Fruit fly (Drosophila melanogaster) whole organism, prepupa: ENCODE results near the gene Dok.

Experiments
- Blimp-1 ChIP-seq: fragments of 200-800 bp; sonication (Bioruptor generic); optimal IDR thresholded peaks from 3 replicates; lab custom pipeline; 2017; ENCODE audit warnings: missing biosample characterization, missing genetic modification characterization, mild to moderate bottlenecking, moderate library complexity, missing genetic modification reagents
- CG10631 ChIP-seq: fragments of 200-800 bp; sonication (Bioruptor generic); optimal IDR thresholded peaks from 2 replicates; lab custom pipeline; 2016; ENCODE audit warnings: missing biosample characterization, missing genetic modification characterization
- CG10669 ChIP-seq: fragments of 200-800 bp; sonication (Bioruptor generic); optimal IDR thresholded peaks from 3 replicates; lab custom pipeline; 2018; ENCODE audit warnings: missing biosample characterization, mild to moderate bottlenecking, missing genetic modification characterization, moderate library complexity
- CG11294 ChIP-seq: fragments of 200-800 bp; sonication (Bioruptor generic); IDR thresholded peaks from 2 replicates; pipeline ENCODE4 v1.3.6; 2022; ENCODE audit warnings: missing biosample characterization, missing genetic modification characterization
- CG11902 ChIP-seq: fragments of 200-800 bp; sonication (Bioruptor generic); optimal IDR thresholded peaks from 3 replicates; lab custom pipeline; 2016; ENCODE audit warnings: missing biosample characterization, missing genetic modification characterization
- CG15336 ChIP-seq: fragments of 200-800 bp; sonication (Bioruptor generic); IDR thresholded peaks from 2 replicates; pipeline ENCODE4 v1.3.6; 2022; ENCODE audit warnings: missing biosample characterization, missing genetic modification characterization
- CG1621 ChIP-seq: fragments of 200-800 bp; sonication (Bioruptor generic); optimal IDR thresholded peaks from 3 replicates; lab custom pipeline; 2018; ENCODE audit warnings: missing biosample characterization, mild to moderate bottlenecking, missing genetic modification characterization
- CG16779 ChIP-seq: fragments of 200-800 bp; sonication (Bioruptor generic); optimal IDR thresholded peaks from 3 replicates; lab custom pipeline; 2017; ENCODE audit warnings: missing biosample characterization, mild to moderate bottlenecking, missing genetic modification characterization
- CG3032 ChIP-seq: fragments of 200-800 bp; optimal IDR thresholded peaks from 2 replicates; lab custom pipeline; 2019; ENCODE audit warnings: missing biosample characterization, mild to moderate bottlenecking, missing genetic modification characterization, moderate library complexity
- CG32006 ChIP-seq: fragments of 200-800 bp; sonication (Bioruptor generic); optimal IDR thresholded peaks from 3 replicates; lab custom pipeline; 2017; ENCODE audit warnings: missing biosample characterization, mild to moderate bottlenecking, missing genetic modification characterization
- CG34406 ChIP-seq: fragments of 200-800 bp; sonication (Bioruptor generic); optimal IDR thresholded peaks from 3 replicates; lab custom pipeline; 2016; ENCODE audit warnings: missing biosample characterization, missing genetic modification characterization
- CG3919 ChIP-seq: fragments of 200-800 bp; sonication (Bioruptor generic); optimal IDR thresholded peaks from 3 replicates; lab custom pipeline; 2016; ENCODE audit warnings: missing biosample characterization, missing genetic modification characterization
- CG4318 ChIP-seq: fragments of 200-800 bp; sonication (Bioruptor generic); optimal IDR thresholded peaks from 3 replicates; lab custom pipeline; 2017; ENCODE audit warnings: missing biosample characterization, mild to moderate bottlenecking, missing genetic modification characterization
- CG6163 ChIP-seq: fragments of 200-800 bp; sonication (Bioruptor generic); IDR thresholded peaks from 3 replicates; pipeline ENCODE4 v1.3.6; 2022; ENCODE audit warnings: missing biosample characterization, missing genetic modification characterization
- CG6276 ChIP-seq: fragments of 200-800 bp; sonication (Bioruptor generic); optimal IDR thresholded peaks from 2 replicates; lab custom pipeline; 2017; ENCODE audit warnings: missing biosample characterization, mild to moderate bottlenecking, missing genetic modification characterization
- CG6792 ChIP-seq: fragments of 200-800 bp; sonication (Bioruptor generic); optimal IDR thresholded peaks from 3 replicates; lab custom pipeline; 2016; ENCODE audit warnings: missing biosample characterization, missing genetic modification characterization
- CG6808 ChIP-seq: fragments of 200-800 bp; sonication (Bioruptor generic); optimal IDR thresholded peaks from 3 replicates; lab custom pipeline; 2017; ENCODE audit warnings: missing biosample characterization, missing genetic modification characterization, mild to moderate bottlenecking, moderate library complexity, missing genetic modification reagents
- CG6854 ChIP-seq: fragments of 200-800 bp; sonication (Bioruptor generic); optimal IDR thresholded peaks from 2 replicates; lab custom pipeline; 2017; ENCODE audit warnings: missing biosample characterization, mild to moderate bottlenecking, missing genetic modification characterization
- CG8119 ChIP-seq: fragments of 200-800 bp; sonication (Bioruptor generic); IDR thresholded peaks from 3 replicates; pipeline ENCODE4 v1.3.6; 2022; ENCODE audit warnings: missing biosample characterization, missing genetic modification characterization
- CG8319 ChIP-seq: fragments of 200-800 bp; sonication (Bioruptor generic); optimal IDR thresholded peaks from 3 replicates; lab custom pipeline; 2016; ENCODE audit warnings: missing biosample characterization, missing genetic modification characterization
- CG8632 ChIP-seq: fragments of 200-800 bp; sonication (Bioruptor generic); optimal IDR thresholded peaks from 3 replicates; lab custom pipeline; 2016; ENCODE audit warnings: missing biosample characterization, missing genetic modification characterization
- CG9139 ChIP-seq: fragments of 200-800 bp; sonication (Bioruptor generic); optimal IDR thresholded peaks from 3 replicates; lab custom pipeline; 2017; ENCODE audit warnings: missing biosample characterization, mild to moderate bottlenecking, missing genetic modification characterization
- Eip75B ChIP-seq: fragments of 200-800 bp; sonication (Bioruptor generic); optimal IDR thresholded peaks from 3 replicates; lab custom pipeline; 2016; ENCODE audit warnings: missing biosample characterization, missing genetic modification characterization
- Eip78C ChIP-seq: fragments of 200-800 bp; sonication (Bioruptor generic); peaks from one replicate; lab custom pipeline; 2016; ENCODE audit warnings: missing biosample characterization, missing genetic modification characterization
- Eip93F ChIP-seq: fragments of 200-800 bp; sonication (Bioruptor generic); optimal IDR thresholded peaks from 2 replicates; lab custom pipeline; 2016; ENCODE audit warnings: missing biosample characterization, mild to moderate bottlenecking, missing genetic modification characterization
- Ets21C ChIP-seq: fragments of 200-800 bp; sonication (Bioruptor generic); optimal IDR thresholded peaks from 3 replicates; lab custom pipeline; 2016; ENCODE audit warnings: missing biosample characterization, missing genetic modification characterization
- Ets96B ChIP-seq: fragments of 200-800 bp; optimal IDR thresholded peaks from 2 replicates; lab custom pipeline; 2019; ENCODE audit warnings: missing biosample characterization, mild to moderate bottlenecking, missing genetic modification characterization, moderate library complexity
- Gug ChIP-seq: fragments of 200-800 bp; sonication (Bioruptor generic); IDR thresholded peaks from 2 replicates; pipeline ENCODE4 v1.3.6; 2022; ENCODE audit warnings: missing biosample characterization, missing genetic modification characterization
- Hr38 ChIP-seq: sonication (Bioruptor generic); optimal IDR thresholded peaks from 2 replicates; lab custom pipeline; 2016; ENCODE audit warnings: missing biosample characterization, missing genetic modification characterization
- Hr39 ChIP-seq: fragments of 200-800 bp; sonication (Bioruptor generic); optimal IDR thresholded peaks from 2 replicates; lab custom pipeline; 2016; ENCODE audit warnings: missing biosample characterization, missing genetic modification characterization
- Hr4 ChIP-seq: fragments of 200-800 bp; sonication (Bioruptor generic); optimal IDR thresholded peaks from 3 replicates; lab custom pipeline; 2016; ENCODE audit warnings: missing biosample characterization, missing genetic modification characterization
- Lpt ChIP-seq: fragments of 200-800 bp; sonication (Bioruptor generic); optimal IDR thresholded peaks from 3 replicates; lab custom pipeline; 2016; ENCODE audit warnings: missing biosample characterization, missing genetic modification characterization
- Smox ChIP-seq: fragments of 200-800 bp; sonication (Bioruptor generic); optimal IDR thresholded peaks from 3 replicates; lab custom pipeline; 2016; ENCODE audit warnings: missing biosample characterization, missing genetic modification characterization
- Sox102F ChIP-seq: fragments of 200-800 bp; sonication (Bioruptor generic); optimal IDR thresholded peaks from 2 replicates; lab custom pipeline; 2016; ENCODE audit warnings: missing biosample characterization, mild to moderate bottlenecking, missing genetic modification characterization
- Sox14 ChIP-seq: fragments of 200-800 bp; sonication (Bioruptor generic); optimal IDR thresholded peaks from 3 replicates; lab custom pipeline; 2016; ENCODE audit warnings: missing biosample characterization, missing genetic modification characterization
- Sox15 ChIP-seq: fragments of 200-800 bp; sonication (Bioruptor generic); optimal IDR thresholded peaks from 3 replicates; lab custom pipeline; 2016; ENCODE audit warnings: missing biosample characterization, missing genetic modification characterization
- achi ChIP-seq: fragments of 200-800 bp; sonication (Bioruptor generic); optimal IDR thresholded peaks from 3 replicates; lab custom pipeline; 2016; ENCODE audit warnings: missing biosample characterization, missing genetic modification characterization
- acj6 ChIP-seq: fragments of 200-800 bp; sonication (Bioruptor generic); optimal IDR thresholded peaks from 3 replicates; lab custom pipeline; 2016; ENCODE audit warnings: missing biosample characterization, missing genetic modification characterization
- cyc ChIP-seq: fragments of 200-800 bp; sonication (Bioruptor generic); optimal IDR thresholded peaks from 3 replicates; lab custom pipeline; 2016; ENCODE audit warnings: missing biosample characterization, missing genetic modification characterization
- dsx ChIP-seq: fragments of 200-800 bp; optimal IDR thresholded peaks from 3 replicates; lab custom pipeline; 2019; ENCODE audit warnings: missing biosample characterization, mild to moderate bottlenecking, missing genetic modification characterization, moderate library complexity; ENCODE audit not compliant: poor library complexity, severe bottlenecking
- esn ChIP-seq: fragments of 200-800 bp; sonication (Bioruptor generic); optimal IDR thresholded peaks from 2 replicates; lab custom pipeline; 2016; ENCODE audit warnings: missing biosample characterization, mild to moderate bottlenecking, missing genetic modification characterization, moderate library complexity
- fd59A ChIP-seq: fragments of 200-800 bp; sonication (Bioruptor generic); optimal IDR thresholded peaks from 2 replicates; lab custom pipeline; 2017; ENCODE audit warnings: missing biosample characterization, mild to moderate bottlenecking, missing genetic modification characterization, missing genetic modification reagents
- lz ChIP-seq: fragments of 200-800 bp; sonication (Bioruptor generic); optimal IDR thresholded peaks from 3 replicates; lab custom pipeline; 2016; ENCODE audit warnings: missing biosample characterization, missing genetic modification characterization
- net ChIP-seq: fragments of 200-800 bp; sonication (Bioruptor generic); optimal IDR thresholded peaks from 3 replicates; lab custom pipeline; 2016; ENCODE audit warnings: missing biosample characterization, missing genetic modification characterization
- salr ChIP-seq, 2 experiments: fragments of 200-800 bp; sonication (Bioruptor generic); optimal IDR thresholded peaks; 3 replicates each; lab custom pipeline; 2016 to 2018; ENCODE audit warnings: missing biosample characterization in 2 of 2, missing genetic modification characterization in 2 of 2, mild to moderate bottlenecking in 1 of 2
- spab ChIP-seq: fragments of 200-800 bp; sonication (Bioruptor generic); optimal IDR thresholded peaks from 2 replicates; lab custom pipeline; 2017; ENCODE audit warnings: missing biosample characterization, mild to moderate bottlenecking, missing genetic modification characterization, missing genetic modification reagents
- ss ChIP-seq, 2 experiments: fragments of 200-800 bp; sonication (Bioruptor generic); optimal IDR thresholded peaks; 2 replicates in 1 of 2; 3 replicates in 1 of 2; lab custom pipeline; 2017 to 2018; ENCODE audit warnings: mild to moderate bottlenecking in 2 of 2, missing biosample characterization in 2 of 2, missing genetic modification characterization in 2 of 2, moderate library complexity in 1 of 2
- svp ChIP-seq: fragments of 200-800 bp; sonication (Bioruptor generic); peaks from one replicate; lab custom pipeline; 2016; ENCODE audit warnings: missing biosample characterization, missing genetic modification characterization
- topi ChIP-seq: fragments of 200-800 bp; sonication (Bioruptor generic); optimal IDR thresholded peaks from 3 replicates; lab custom pipeline; 2016; ENCODE audit warnings: missing biosample characterization, missing genetic modification characterization
- vri ChIP-seq: fragments of 200-800 bp; sonication (Bioruptor generic); optimal IDR thresholded peaks from 3 replicates; lab custom pipeline; 2016; ENCODE audit warnings: missing biosample characterization, mild to moderate bottlenecking, missing genetic modification characterization

Dok gene

dm6 chrX:7334801-7335176 is 10.8 kb downstream of the Dok start (continued):
- peak; percentile 70 for TF ChIP-seq CG15336
- peak; percentile 66 for TF ChIP-seq CG10669
- TF ChIP-seq CG3032 (tag; lab: Kevin White, UChicago), result peak; percentile 82
- peak; percentile 50 to 55 for TF ChIP-seq ss (GFP tag; optimal IDR thresholded peaks at IDR 0.05; lab: Kevin White, UChicago)
- TF ChIP-seq, all 60 proteins: peak for 33

- TF ChIP-seq CG8632 (GFP tag; lab: Kevin White, UChicago) (peak; percentile 59), acj6 (GFP tag; lab: Kevin White, UChicago) (peak; percentile 69), net (GFP tag; lab: Kevin White, UChicago) (peak; percentile 73), CG10631 (GFP tag; lab: Kevin White, UChicago) (peak; percentile 59), CG32006 (peak; percentile 44), ss (GFP tag; optimal IDR thresholded peaks at IDR 0.05; lab: Kevin White, UChicago) (peak; percentile 70 to 83), Gug (GFP tag; lab: Robert Waterston, UW) (peak; percentile 37; the same call in 1 of the 2 replicates), CG8119 (GFP tag; lab: Robert Waterston, UW) (peak; percentile 79), CG6808 (peak; percentile 60), Eip78C (GFP tag; lab: Kevin White, UChicago) (peak; percentile 93), CG8319 (GFP tag; lab: Kevin White, UChicago) (peak; percentile 29), CG11294 (GFP tag; lab: Robert Waterston, UW) (peak; percentile 40; the same call in 1 of the 2 replicates), svp (GFP tag; lab: Kevin White, UChicago) (peak; percentile 86), lz (GFP tag; lab: Kevin White, UChicago) (peak; percentile 67), Hr4 (GFP tag; lab: Kevin White, UChicago) (peak; percentile 70), CG1621 (tag; lab: Kevin White, UChicago) (peak; percentile 53), vri (GFP tag; lab: Kevin White, UChicago) (peak; percentile 69), esn (GFP tag; lab: Kevin White, UChicago) (peak; percentile 81), Sox102F (peak; percentile 75), Ets21C (GFP tag; lab: Kevin White, UChicago) (peak; percentile 32), Ets96B (peak; percentile 79), fd59A (GFP tag; lab: Kevin White, UChicago) (peak; percentile 52), spab (GFP tag; lab: Kevin White, UChicago) (peak; percentile 40), CG3919 (GFP tag; lab: Kevin White, UChicago) (peak; percentile 59), Sox14 (GFP tag; lab: Kevin White, UChicago) (peak; percentile 19), cyc (peak; percentile 46), Eip75B (GFP tag; lab: Kevin White, UChicago) (peak; percentile 83), Eip93F (GFP tag; lab: Kevin White, UChicago) (peak; percentile 82), CG4318 (peak; percentile 18), CG34406 (GFP tag; lab: Kevin White, UChicago) (peak; percentile 65), CG6792 (GFP tag; lab: Kevin White, UChicago) (peak; percentile 53), CG16779 (peak; percentile 79), CG3032 (tag; lab: Kevin White, UChicago) (peak; percentile 77), CG6163 (GFP tag; lab: Robert Waterston, UW) (peak; percentile 87), Hr39 (peak; percentile 11), achi (peak; percentile 63), CG6276 (peak; percentile 50), Sox15 (GFP tag; lab: Kevin White, UChicago) (peak; percentile 13), Smox (GFP tag; lab: Kevin White, UChicago) (peak; percentile 74), salr (GFP tag; optimal IDR thresholded peaks at IDR 0.05; lab: Kevin White, UChicago) (no peak), Lpt (GFP tag; lab: Kevin White, UChicago) (no peak), CG11902 (GFP tag; lab: Kevin White, UChicago) (peak; percentile 24), Blimp-1 (GFP tag; lab: Kevin White, UChicago) (peak; percentile 30), CG9139 (GFP tag; lab: Kevin White, UChicago) (peak; percentile 36), dsx (GFP tag; lab: Kevin White, UChicago) (peak; percentile 91), CG6854 (GFP tag; lab: Kevin White, UChicago) (peak; percentile 25), topi (GFP tag; lab: Kevin White, UChicago) (peak; percentile 78), Hr38 (GFP tag; lab: Kevin White, UChicago) (no peak)
These were observed 11.5 kb downstream of the Dok start for dm6 chrX:7335524-7335991.
